Worm (Caenorhabditis elegans): ENCODE data around the gene math-13.

- TF ChIP-seq flt-1 (GFP tag; IDR thresholded peaks at IDR 0.05) = no peak
- no peak for TF ChIP-seq ztf-29 (GFP tag; IDR thresholded peaks at IDR 0.05)
Observed at ce11 chrII:1864278-1864677, 11.5 kb upstream of the math-13 start, which contains the start of gene C16C4.17.
